Worm (Caenorhabditis elegans) whole organism, late embryonic: ENCODE results near the gene R107.2.
"Not testable (repeated sequence)": the region's sequence is repeated elsewhere in the genome, so short reads cannot be mapped to it uniquely, and the experiment has no call there.

Experiments used
- ama-1 ChIP-seq: fragments of 150-350 bp; optimal IDR thresholded peaks from 2 replicates; lab custom pipeline; 2014
- elt-4 ChIP-seq: sonication (generic microtip); optimal IDR thresholded peaks from 2 replicates; lab custom pipeline; 2016; ENCODE audit warnings: missing genetic modification characterization, missing compliant biosample characterization
- fkh-10 ChIP-seq: fragments of 150-350 bp; optimal IDR thresholded peaks from 2 replicates; lab custom pipeline; 2014; ENCODE audit warnings: missing biosample characterization, missing genetic modification reagents, missing genetic modification characterization
- lin-11 ChIP-seq: fragments of 200-800 bp; sonication (Bioruptor generic); optimal IDR thresholded peaks from 2 replicates; lab custom pipeline; 2018; ENCODE audit warnings: mild to moderate bottlenecking, missing genetic modification characterization, missing compliant biosample characterization
- pat-9 ChIP-seq: fragments of 200-800 bp; sonication (Bioruptor generic); optimal IDR thresholded peaks from 2 replicates; lab custom pipeline; 2018; ENCODE audit warnings: mild to moderate bottlenecking, missing genetic modification characterization, moderate library complexity, missing compliant biosample characterization
- ref-2 ChIP-seq: sonication (generic microtip); optimal IDR thresholded peaks from 2 replicates; lab custom pipeline; 2016; ENCODE audit warnings: missing genetic modification characterization, missing compliant biosample characterization
- unc-3 ChIP-seq, 2 experiments: fragments of 200-800 bp in 1 of 2; sonication (Bioruptor generic) in 1 of 2; sonication (generic microtip) in 1 of 2; conservative IDR thresholded peaks in 1 of 2; optimal IDR thresholded peaks in 1 of 2; 2 replicates each; pipeline versions ENCODE4 v1.3.6 to Lab custom; 2016 to 2022; ENCODE audit warnings: missing compliant biosample characterization in 2 of 2, missing genetic modification characterization in 2 of 2, missing genetic modification reagents in 1 of 2
- unc-86 ChIP-seq: sonication (generic microtip); optimal IDR thresholded peaks from 2 replicates; lab custom pipeline; 2016; ENCODE audit warnings: missing genetic modification characterization, missing compliant biosample characterization

DNA sequence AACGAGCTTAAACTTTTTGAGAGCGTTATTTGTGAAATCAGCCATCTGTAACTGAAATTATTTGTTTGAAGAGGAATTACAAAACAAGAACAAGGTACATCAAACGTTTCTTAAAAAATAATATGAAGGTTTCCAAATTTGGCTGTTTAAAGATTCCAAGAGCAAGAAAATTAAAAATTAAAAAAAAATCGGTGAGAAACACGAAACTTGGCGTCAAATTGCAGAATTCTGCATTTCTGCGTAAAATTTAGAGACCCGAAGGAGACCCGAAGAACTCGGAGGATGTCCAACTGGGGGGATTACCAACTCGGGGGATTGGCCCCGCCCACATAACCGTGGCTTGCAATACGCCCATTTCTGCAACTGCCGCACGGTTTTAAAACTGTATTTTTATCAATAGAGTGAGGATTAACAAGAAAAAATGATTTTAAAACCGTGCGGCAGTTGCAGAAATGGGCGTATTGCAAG is 39.8 kb downstream of the R107.2 start, which contains the start of gene rab-6.1:
- not testable (repeated sequence) for TF ChIP-seq ama-1; unc-3 (GFP tag; conservative IDR thresholded peaks at IDR 0.05; lab: Robert Waterston, UW); unc-3 (tag; optimal IDR thresholded peaks at IDR 0.05; lab: Kevin White, UChicago); unc-86 (tag; lab: Kevin White, UChicago); lin-11 (tag; lab: Kevin White, UChicago); fkh-10 (GFP tag; lab: Kevin White, UChicago); elt-4 (tag; lab: Kevin White, UChicago); ref-2 (tag; lab: Kevin White, UChicago); pat-9 (tag; lab: Kevin White, UChicago)
